Fruit fly (Drosophila melanogaster): ENCODE measurements around the gene Nmdar2.

Nmdar2 gene

DNA sequence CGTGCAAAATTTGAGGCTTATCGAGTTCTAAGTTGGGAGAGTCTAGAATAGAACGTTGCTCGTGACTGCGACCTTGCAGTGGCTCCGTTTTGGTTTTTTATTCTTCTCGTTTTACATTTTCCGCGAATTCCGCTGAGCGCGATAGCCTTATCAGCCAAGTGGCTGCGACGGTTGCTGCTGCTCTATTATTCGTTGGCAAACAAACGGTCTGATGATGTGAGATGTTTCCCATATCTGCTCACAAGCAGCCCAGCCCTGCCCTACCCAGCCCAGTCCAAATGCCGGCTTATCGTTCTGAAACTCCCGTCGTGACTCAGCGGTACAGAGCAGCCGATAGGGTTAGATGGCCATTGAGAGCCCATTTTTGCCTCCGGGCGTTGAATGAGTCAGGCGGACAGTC lies 27.2 kb downstream of the Nmdar2 start:
- TF ChIP-seq dsf (GFP tag; optimal IDR thresholded peaks at IDR 0.05; ENCODE audit: borderline replicate concordance) (no peak), Rel (GFP tag; optimal IDR thresholded peaks at IDR 0.05) (no peak), Rel (tag; optimal IDR thresholded peaks at IDR 0.05) (peak; percentile 33), usp (GFP tag; optimal IDR thresholded peaks at IDR 0.05) (no peak)

DNA sequence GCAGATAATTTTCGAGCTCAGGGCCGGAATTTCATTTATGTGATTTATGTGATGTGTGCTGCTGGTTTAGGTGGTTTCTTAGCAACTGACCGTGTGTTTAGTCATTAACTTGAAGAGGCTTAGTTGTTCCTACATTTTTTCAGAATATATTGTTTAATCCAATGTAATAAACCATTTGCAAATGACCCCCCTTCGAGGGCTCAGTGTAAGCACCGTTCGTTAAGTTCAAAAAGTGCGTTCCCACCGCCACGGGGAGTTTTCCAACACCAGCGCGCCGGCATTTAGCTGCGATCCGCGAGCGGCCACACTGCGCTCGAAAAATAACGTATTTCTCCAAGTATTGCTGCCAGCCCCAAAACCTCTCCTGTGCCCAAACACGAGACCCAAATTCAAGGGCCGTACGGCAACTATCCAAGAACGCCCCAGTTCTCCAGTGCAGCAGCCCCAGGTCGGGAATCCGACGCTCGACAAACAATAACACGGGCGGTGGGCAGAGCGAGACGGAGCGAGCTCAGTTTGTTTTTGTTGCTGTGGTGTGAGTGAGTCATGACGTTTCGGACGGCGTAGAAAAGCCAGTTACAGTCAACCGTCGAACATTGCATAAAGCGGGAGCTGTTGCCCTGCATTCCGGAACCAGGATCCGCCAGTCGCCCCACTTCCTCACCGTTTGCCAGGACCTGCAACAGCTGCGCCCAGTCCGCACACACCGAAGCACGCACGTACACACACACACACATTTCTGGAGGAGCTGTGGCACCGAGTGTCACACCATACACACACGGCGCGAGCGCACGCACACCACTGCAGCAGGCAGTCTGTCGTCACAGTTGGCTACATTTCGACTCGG lies 29.1 kb downstream of the Nmdar2 start, which contains the start of gene rush:
rush (plus strand) TSS at position 277 of the 847 bp plus-strand sequence.
- peak; percentile 13 for TF ChIP-seq Jra (GFP tag; optimal IDR thresholded peaks at IDR 0.05)
- no peak for TF ChIP-seq psq (GFP tag; optimal IDR thresholded peaks at IDR 0.05)
- TF ChIP-seq CG9705 (GFP tag; optimal IDR thresholded peaks at IDR 0.05), result peak; percentile 29
- peak; percentile 31 for TF ChIP-seq ey (GFP tag; optimal IDR thresholded peaks at IDR 0.05)
- no peak for TF ChIP-seq lola (GFP tag; optimal IDR thresholded peaks at IDR 0.05)
- TF ChIP-seq usp (GFP tag; optimal IDR thresholded peaks at IDR 0.05), result no peak
- TF ChIP-seq foxo (GFP tag; optimal IDR thresholded peaks at IDR 0.05), result peak in 1 of 2 experiments; percentile 57
- TF ChIP-seq CG32264 (GFP tag; optimal IDR thresholded peaks at IDR 0.05), result no peak
- TF ChIP-seq HLH106 (tag; optimal IDR thresholded peaks at IDR 0.05), result peak; percentile 45
- TF ChIP-seq br (GFP tag; optimal IDR thresholded peaks at IDR 0.05), result peak; percentile 23
- TF ChIP-seq Rel (GFP tag; optimal IDR thresholded peaks at IDR 0.05), result no peak
- TF ChIP-seq Rel (tag; optimal IDR thresholded peaks at IDR 0.05), result peak; percentile 31
- TF ChIP-seq dl (GFP tag; optimal IDR thresholded peaks at IDR 0.05; ENCODE audit: insufficient read depth in 1 of 2, partially characterized antibody in 2 of 2), result no peak
- TF ChIP-seq jim (GFP tag; optimal IDR thresholded peaks at IDR 0.05), result no peak
- TF ChIP-seq woc (GFP tag; optimal IDR thresholded peaks at IDR 0.05), result no peak
- no peak for TF ChIP-seq Myc (optimal IDR thresholded peaks at IDR 0.05)
- peak; percentile 42 for TF ChIP-seq rgr (GFP tag; optimal IDR thresholded peaks at IDR 0.05)
- peak; percentile 28 for TF ChIP-seq Sp1 (GFP tag; optimal IDR thresholded peaks at IDR 0.05)
- TF ChIP-seq fru (GFP tag; optimal IDR thresholded peaks at IDR 0.05), result peak; percentile 42
- peak; percentile 21 for TF ChIP-seq h (GFP tag; optimal IDR thresholded peaks at IDR 0.05)
- TF ChIP-seq Hr83 (GFP tag; optimal IDR thresholded peaks at IDR 0.05; ENCODE audit: poor library complexity, severe bottlenecking), result peak; percentile 9
- no peak for TF ChIP-seq Vsx2 (GFP tag; optimal IDR thresholded peaks at IDR 0.05; ENCODE audit: partially characterized antibody)
- TF ChIP-seq dmrt93B (GFP tag; optimal IDR thresholded peaks at IDR 0.05), result no peak
- TF ChIP-seq dsf (GFP tag; optimal IDR thresholded peaks at IDR 0.05; ENCODE audit: borderline replicate concordance), result no peak

DNA sequence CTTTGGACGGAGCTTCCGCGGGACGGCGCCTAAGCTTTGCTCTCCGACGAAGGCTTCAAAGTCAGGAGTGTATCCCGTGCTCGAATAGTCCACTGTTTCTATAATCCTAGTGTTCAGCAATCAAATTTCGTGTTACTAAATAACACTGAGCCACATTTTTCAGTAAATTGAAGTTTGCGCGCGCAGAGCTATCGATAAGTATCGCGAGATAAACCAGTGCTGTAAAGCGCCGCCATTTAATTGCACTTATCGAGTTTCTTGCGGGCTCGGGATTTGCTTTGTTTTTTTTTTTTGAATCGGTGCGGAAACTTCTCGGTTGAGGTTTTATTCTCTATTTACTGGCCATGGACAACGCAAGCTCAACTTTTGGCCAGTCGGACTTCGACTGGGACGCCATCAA lies 30.8 kb downstream of the Nmdar2 start, which contains the start of the genes Rab27 and mei-38:
Rab27 (minus strand) TSS at position 127 of the 400 bp plus-strand sequence.
mei-38 (plus strand) TSS at position 216 of the 400 bp plus-strand sequence.
- peak; percentile 42 for TF ChIP-seq br (GFP tag; optimal IDR thresholded peaks at IDR 0.05)
- no peak for TF ChIP-seq Abd-B (GFP tag; optimal IDR thresholded peaks at IDR 0.05)
- TF ChIP-seq lola (GFP tag; optimal IDR thresholded peaks at IDR 0.05), result no peak
- TF ChIP-seq foxo (GFP tag; optimal IDR thresholded peaks at IDR 0.05), result peak in 1 of 2 experiments; percentile 39
- peak; percentile 30 for TF ChIP-seq fru (GFP tag; optimal IDR thresholded peaks at IDR 0.05)
- TF ChIP-seq h (GFP tag; optimal IDR thresholded peaks at IDR 0.05), result peak; percentile 50
- peak; percentile 17 for TF ChIP-seq Myc (optimal IDR thresholded peaks at IDR 0.05)
- peak; percentile 48 for TF ChIP-seq rgr (GFP tag; optimal IDR thresholded peaks at IDR 0.05)
- TF ChIP-seq Hr83 (GFP tag; optimal IDR thresholded peaks at IDR 0.05; ENCODE audit: poor library complexity, severe bottlenecking), result peak; percentile 43
- peak; percentile 3 for TF ChIP-seq psq (GFP tag; optimal IDR thresholded peaks at IDR 0.05)

DNA sequence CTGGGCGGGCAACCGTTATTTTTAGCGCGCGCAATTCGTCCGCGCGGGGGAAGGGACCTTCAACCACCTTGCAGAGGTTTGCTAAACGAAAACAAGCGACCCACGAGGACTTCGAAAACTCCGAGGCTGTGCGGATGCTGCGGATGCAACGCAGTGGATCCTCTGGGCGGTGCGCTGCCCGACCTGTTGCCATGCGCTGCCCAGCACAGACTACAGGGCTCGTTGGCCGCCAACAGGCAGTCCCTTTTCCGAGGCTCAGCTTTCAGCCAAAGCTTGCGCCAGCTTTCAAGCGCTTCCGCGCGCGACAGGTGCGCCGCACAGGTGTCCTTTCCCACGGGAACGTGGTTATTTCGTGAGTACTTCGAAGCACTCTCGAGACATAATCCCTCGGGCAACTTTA lies 31.2 kb downstream of the Nmdar2 start:
- TF ChIP-seq sv (GFP tag; optimal IDR thresholded peaks at IDR 0.05), result no peak
- no peak for TF ChIP-seq jim (GFP tag; optimal IDR thresholded peaks at IDR 0.05)
- TF ChIP-seq CG9705 (GFP tag; optimal IDR thresholded peaks at IDR 0.05), result no peak
- TF ChIP-seq Sp1 (GFP tag; optimal IDR thresholded peaks at IDR 0.05), result no peak
- TF ChIP-seq brk (GFP tag; optimal IDR thresholded peaks at IDR 0.05), result no peak
- no peak for TF ChIP-seq Abd-B (GFP tag; optimal IDR thresholded peaks at IDR 0.05)
- TF ChIP-seq rgr (GFP tag; optimal IDR thresholded peaks at IDR 0.05), result no peak
- no peak for TF ChIP-seq dsf (GFP tag; optimal IDR thresholded peaks at IDR 0.05; ENCODE audit: borderline replicate concordance)
- TF ChIP-seq usp (GFP tag; optimal IDR thresholded peaks at IDR 0.05), result no peak

DNA sequence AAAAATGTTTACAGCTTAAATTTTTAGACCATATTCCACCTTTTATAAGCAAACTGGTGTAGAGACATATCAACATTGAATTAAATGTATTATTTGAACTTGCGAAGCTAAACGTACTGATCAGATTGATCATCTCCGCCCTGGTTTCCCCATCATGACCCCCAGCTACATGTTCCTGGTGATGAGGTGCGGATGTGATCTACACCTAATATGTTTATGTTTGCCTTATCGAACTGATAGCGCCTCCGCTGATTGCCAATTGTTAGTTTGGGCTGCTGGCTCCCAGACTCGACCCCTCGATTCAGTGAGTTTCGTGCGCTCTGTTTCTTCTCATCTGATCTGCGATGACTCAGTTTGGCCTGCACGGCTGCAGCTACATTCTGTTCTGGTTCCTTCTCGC lies 35.4 kb downstream of the Nmdar2 start, which contains the start of gene CG14780:
CG14780 (plus strand) TSS at position 301 of the 400 bp plus-strand sequence.
- TF ChIP-seq jim (GFP tag; optimal IDR thresholded peaks at IDR 0.05) (no peak), foxo (GFP tag; optimal IDR thresholded peaks at IDR 0.05) (no peak), Hnf4 (GFP tag; optimal IDR thresholded peaks at IDR 0.05) (no peak), Rel (GFP tag; optimal IDR thresholded peaks at IDR 0.05) (no peak), Rel (tag; optimal IDR thresholded peaks at IDR 0.05) (no peak), Sp1 (GFP tag; optimal IDR thresholded peaks at IDR 0.05) (no peak), N (GFP tag; optimal IDR thresholded peaks at IDR 0.05) (no peak), Abd-B (GFP tag; optimal IDR thresholded peaks at IDR 0.05) (no peak), dmrt93B (GFP tag; optimal IDR thresholded peaks at IDR 0.05) (no peak), GATAd (GFP tag; optimal IDR thresholded peaks at IDR 0.05) (no peak), sage (GFP tag; optimal IDR thresholded peaks at IDR 0.05) (no peak), brk (GFP tag; optimal IDR thresholded peaks at IDR 0.05) (no peak), Hr83 (GFP tag; optimal IDR thresholded peaks at IDR 0.05; ENCODE audit: poor library complexity, severe bottlenecking) (no peak), Vsx2 (GFP tag; optimal IDR thresholded peaks at IDR 0.05; ENCODE audit: partially characterized antibody) (no peak), Dif (GFP tag; optimal IDR thresholded peaks at IDR 0.05; ENCODE audit: partially characterized antibody) (no peak), Hr78 (GFP tag; optimal IDR thresholded peaks at IDR 0.05) (no peak), Mio (GFP tag; optimal IDR thresholded peaks at IDR 0.05) (no peak)
